Fruit fly (Drosophila melanogaster): ENCODE results near the gene Acbp5.

dm6 chr3L:8826038-8826437 lies 37.7 kb upstream of the Acbp5 start:
- TF ChIP-seq cyc (GFP tag; optimal IDR thresholded peaks at IDR 0.05): no peak
- no peak for TF ChIP-seq pdm3 (GFP tag; optimal IDR thresholded peaks at IDR 0.05)
- no peak for TF ChIP-seq spab (GFP tag; optimal IDR thresholded peaks at IDR 0.05)
- no peak for TF ChIP-seq CG4318 (GFP tag; optimal IDR thresholded peaks at IDR 0.05)
- no peak for TF ChIP-seq Hr4 (GFP tag; optimal IDR thresholded peaks at IDR 0.05)
- TF ChIP-seq Hr38 (GFP tag; optimal IDR thresholded peaks at IDR 0.05): no peak
- TF ChIP-seq CG6792 (GFP tag; optimal IDR thresholded peaks at IDR 0.05): no peak

Data from whole organism, prepupa.